Worm (Caenorhabditis elegans) whole organism, L1 larva: ENCODE data around the gene K08E7.4.

Source experiments
- ama-1 ChIP-seq: fragments of 150-350 bp; optimal IDR thresholded peaks from 2 replicates; lab custom pipeline; 2014
- blmp-1 ChIP-seq: fragments of 150-350 bp; optimal IDR thresholded peaks from 2 replicates; lab custom pipeline; 2014; ENCODE audit warnings: missing biosample characterization, missing genetic modification characterization
- ces-1 ChIP-seq: fragments of 150-350 bp; optimal IDR thresholded peaks from 2 replicates; lab custom pipeline; 2014; ENCODE audit warnings: missing biosample characterization, missing genetic modification reagents, missing genetic modification characterization
- elt-2 ChIP-seq: sonication (generic microtip); optimal IDR thresholded peaks from 2 replicates; lab custom pipeline; 2016; ENCODE audit warnings: missing genetic modification characterization, mild to moderate bottlenecking, inconsistent platforms, missing compliant biosample characterization, missing genetic modification reagents
- lin-35 ChIP-seq, 2 experiments: fragments of 150-350 bp; optimal IDR thresholded peaks; 2 replicates each; lab custom pipeline; 2014; ENCODE audit warnings: missing biosample characterization in 2 of 2, missing genetic modification characterization in 2 of 2, missing genetic modification reagents in 2 of 2
- lsy-2 ChIP-seq, 2 experiments: fragments of 150-350 bp; optimal IDR thresholded peaks; 2 replicates each; lab custom pipeline; 2014; ENCODE audit warnings: missing biosample characterization in 2 of 2, missing genetic modification characterization in 2 of 2
- mdl-1 ChIP-seq, 2 experiments: fragments of 150-350 bp; optimal IDR thresholded peaks; 2 replicates each; lab custom pipeline; 2014 to 2017; ENCODE audit warnings: missing biosample characterization in 2 of 2, missing genetic modification characterization in 2 of 2, inconsistent platforms in 1 of 2
- nhr-11 ChIP-seq: fragments of 150-350 bp; optimal IDR thresholded peaks from 2 replicates; lab custom pipeline; 2014; ENCODE audit warnings: missing biosample characterization, missing genetic modification characterization
- nhr-28 ChIP-seq: fragments of 150-350 bp; optimal IDR thresholded peaks from 2 replicates; lab custom pipeline; 2014; ENCODE audit warnings: missing biosample characterization, missing genetic modification characterization
- nhr-77 ChIP-seq: fragments of 150-350 bp; optimal IDR thresholded peaks from 2 replicates; lab custom pipeline; 2014; ENCODE audit warnings: missing biosample characterization, missing genetic modification characterization

DNA sequence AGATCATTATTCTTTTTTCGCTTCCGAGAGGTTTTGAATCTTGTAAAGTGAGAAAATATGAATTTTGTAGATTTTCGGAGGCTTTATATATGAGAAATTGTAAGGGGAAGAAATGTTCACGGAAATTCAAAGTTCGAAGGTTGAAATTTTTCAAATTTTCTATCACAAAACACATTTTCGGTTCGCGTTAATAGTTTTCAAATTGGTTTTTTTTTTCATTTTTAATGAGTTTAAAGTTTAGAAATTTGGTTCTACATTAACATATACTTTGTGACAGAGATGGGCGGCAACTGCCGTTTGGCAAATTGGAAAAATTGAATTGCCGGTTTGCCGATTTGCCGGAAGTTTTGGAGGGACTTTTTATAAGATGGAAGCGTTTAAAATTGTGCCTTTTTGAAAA, at the start of gene K08E7.4:
- TF ChIP-seq ces-1 (no peak), mdl-1 (tag; optimal IDR thresholded peaks at IDR 0.05; lab: Kevin White, UChicago) (no peak), blmp-1 (tag; lab: Kevin White, UChicago) (no peak), nhr-11 (tag; lab: Kevin White, UChicago) (no peak), lsy-2 (tag; optimal IDR thresholded peaks at IDR 0.05; lab: Kevin White, UChicago) (no peak), nhr-77 (tag; lab: Kevin White, UChicago) (no peak), ama-1 (lab: Kevin White, UChicago) (no peak), nhr-28 (tag; lab: Kevin White, UChicago) (no peak), lin-35 (GFP tag; optimal IDR thresholded peaks at IDR 0.05; lab: Kevin White, UChicago) (no peak), elt-2 (tag; lab: Kevin White, UChicago) (no peak)
